Worm (Caenorhabditis elegans): Measurements from ENCODE around the gene C18A11.3.

The C18A11.3 gene

ce11 chrX:8037365-8037764, 23.6 kb upstream of the C18A11.3 start (continued):
- 0 out of 2 replicates have a peak, but pooled peaks have one; percentile 14 for TF ChIP-seq egl-44 (GFP tag; IDR thresholded peaks at IDR 0.05)
- TF ChIP-seq F22D6.2 (tag; optimal IDR thresholded peaks at IDR 0.05): no peak
- no peak for TF ChIP-seq let-607 (tag; optimal IDR thresholded peaks at IDR 0.05)
- no peak for TF ChIP-seq nfya-1 (tag; optimal IDR thresholded peaks at IDR 0.05; ENCODE audit: borderline replicate concordance, insufficient read depth)
- TF ChIP-seq ceh-100 (GFP tag; IDR thresholded peaks at IDR 0.05): no peak
- TF ChIP-seq B0261.1 (tag; optimal IDR thresholded peaks at IDR 0.05): peak; percentile 35
- no peak for TF ChIP-seq nhr-179 (tag; optimal IDR thresholded peaks at IDR 0.05)
- no peak for TF ChIP-seq C17E4.6 (GFP tag; IDR thresholded peaks at IDR 0.05)
- no peak for TF ChIP-seq F52B5.7 (tag; optimal IDR thresholded peaks at IDR 0.05)
- no peak for TF ChIP-seq snpc-4 (GFP tag; optimal IDR thresholded peaks at IDR 0.05)
- TF ChIP-seq snpc-4 (tag; optimal IDR thresholded peaks at IDR 0.05): no peak
- TF ChIP-seq let-526 (GFP tag; IDR thresholded peaks at IDR 0.05): no peak
- no peak for TF ChIP-seq ceh-79 (tag; optimal IDR thresholded peaks at IDR 0.05)
- TF ChIP-seq Y53G8AR.9 (GFP tag; conservative IDR thresholded peaks at IDR 0.05): no peak
- no peak for TF ChIP-seq K11D2.4 (GFP tag; IDR thresholded peaks at IDR 0.05)
- TF ChIP-seq ztf-3 (GFP tag; optimal IDR thresholded peaks at IDR 0.05): no peak
- TF ChIP-seq ztf-25 (GFP tag; IDR thresholded peaks at IDR 0.05): peak; percentile 66; the same call in 1 of the 2 replicates
- TF ChIP-seq attf-6 (GFP tag; IDR thresholded peaks at IDR 0.05): peak; percentile 31; the same call in 1 of the 2 replicates
- TF ChIP-seq nfya-2 (GFP tag; IDR thresholded peaks at IDR 0.05): no peak
- peak; percentile 50 for TF ChIP-seq him-1 (tag; optimal IDR thresholded peaks at IDR 0.05)
- no peak for TF ChIP-seq ekl-4 (GFP tag; IDR thresholded peaks at IDR 0.05)
- TF ChIP-seq fkh-3 (tag; optimal IDR thresholded peaks at IDR 0.05): no peak
- TF ChIP-seq ztf-6 (GFP tag; IDR thresholded peaks at IDR 0.05): no peak
- TF ChIP-seq ceh-91 (GFP tag; IDR thresholded peaks at IDR 0.05): no peak
- TF ChIP-seq F37B4.10 (GFP tag; IDR thresholded peaks at IDR 0.05): no peak
- no peak for TF ChIP-seq lsy-27 (tag; optimal IDR thresholded peaks at IDR 0.05; ENCODE audit: borderline replicate concordance, insufficient read depth)
- TF ChIP-seq F10E7.11 (tag; optimal IDR thresholded peaks at IDR 0.05): no peak
- no peak for TF ChIP-seq F57C9.4 (tag; optimal IDR thresholded peaks at IDR 0.05)
- no peak for TF ChIP-seq efl-1 (GFP tag; optimal IDR thresholded peaks at IDR 0.05)
- no peak for TF ChIP-seq bed-1 (GFP tag; IDR thresholded peaks at IDR 0.05)
- TF ChIP-seq rec-8 (tag; optimal IDR thresholded peaks at IDR 0.05): no peak
- TF ChIP-seq hmg-20 (GFP tag; IDR thresholded peaks at IDR 0.05): 0 out of 2 replicates have a peak, but pooled peaks have one; percentile 34
- no peak for TF ChIP-seq egrh-3 (GFP tag; IDR thresholded peaks at IDR 0.05)
- no peak for TF ChIP-seq madf-6 (GFP tag; IDR thresholded peaks at IDR 0.05)
- TF ChIP-seq Y56A3A.18 (GFP tag; IDR thresholded peaks at IDR 0.05): 0 out of 2 replicates have a peak, but pooled peaks have one; percentile 55
- TF ChIP-seq Y67H2A.10 (GFP tag; conservative IDR thresholded peaks at IDR 0.05): no peak
- TF ChIP-seq B0035.1 (tag; optimal IDR thresholded peaks at IDR 0.05): no peak
- TF ChIP-seq K12H6.12 (tag; optimal IDR thresholded peaks at IDR 0.05): no peak
- TF ChIP-seq cebp-1 (GFP tag; IDR thresholded peaks at IDR 0.05): no peak
- no peak for TF ChIP-seq cebp-1 (tag; optimal IDR thresholded peaks at IDR 0.05)
- TF ChIP-seq F55B11.4 (tag; optimal IDR thresholded peaks at IDR 0.05; ENCODE audit: borderline replicate concordance, insufficient read depth): no peak
- no peak for TF ChIP-seq bed-2 (GFP tag; IDR thresholded peaks at IDR 0.05)
- TF ChIP-seq hmg-1.2 (GFP tag; IDR thresholded peaks at IDR 0.05): 0 out of 2 replicates have a peak, but pooled peaks have one; percentile 17
- 0 out of 2 replicates have a peak, but pooled peaks have one; percentile 80 for TF ChIP-seq ceh-58 (GFP tag; IDR thresholded peaks at IDR 0.05)
- peak; percentile 89 for TF ChIP-seq lin-26 (GFP tag; IDR thresholded peaks at IDR 0.05)
- TF ChIP-seq tbp1 (GFP tag; optimal IDR thresholded peaks at IDR 0.05): peak; percentile 80
